Worm (Caenorhabditis elegans) whole organism, early embryonic: ENCODE data around the gene F07B7.12.
"Not testable (repeated sequence)": the region's sequence is repeated elsewhere in the genome, so short reads cannot be mapped to it uniquely, and the experiment has no call there.

Source experiments
- B0310.2 ChIP-seq: sonication (generic microtip); optimal IDR thresholded peaks from 2 replicates; lab custom pipeline; 2016; ENCODE audit warnings: mild to moderate bottlenecking, missing genetic modification characterization, missing compliant biosample characterization
- F13C5.2 ChIP-seq: sonication (generic microtip); optimal IDR thresholded peaks from 2 replicates; lab custom pipeline; 2017; ENCODE audit warnings: mild to moderate bottlenecking, missing genetic modification characterization, inconsistent platforms, missing compliant biosample characterization
- ama-1 ChIP-seq: fragments of 150-350 bp; optimal IDR thresholded peaks from 2 replicates; lab custom pipeline; 2014
- flt-1 ChIP-seq: fragments of 200-800 bp; sonication (Bioruptor generic); IDR thresholded peaks from 2 replicates; pipeline ENCODE4 v1.3.6; 2022; ENCODE audit warnings: missing genetic modification characterization, missing compliant biosample characterization
- hmbx-1 ChIP-seq: sonication (generic microtip); optimal IDR thresholded peaks from 2 replicates; lab custom pipeline; 2016; ENCODE audit warnings: mild to moderate bottlenecking, missing genetic modification characterization, missing compliant biosample characterization
- hnd-1 ChIP-seq: sonication (generic microtip); optimal IDR thresholded peaks from 2 replicates; lab custom pipeline; 2016; ENCODE audit warnings: missing genetic modification characterization, missing compliant biosample characterization
- sea-1 ChIP-seq: fragments of 200-800 bp; sonication (Bioruptor generic); conservative IDR thresholded peaks from 2 replicates; pipeline ENCODE4 v1.3.6; 2022; ENCODE audit warnings: missing genetic modification characterization, missing compliant biosample characterization
- tbx-11 ChIP-seq: fragments of 200-800 bp; sonication (Bioruptor generic); IDR thresholded peaks from 2 replicates; pipeline ENCODE4 v1.3.6; 2022; ENCODE audit warnings: missing genetic modification characterization, missing compliant biosample characterization
- tbx-37 ChIP-seq: fragments of 200-800 bp; sonication (Bioruptor generic); conservative IDR thresholded peaks from 2 replicates; pipeline ENCODE4 v1.3.6; 2022; ENCODE audit warnings: missing genetic modification reagents, missing genetic modification characterization, missing compliant biosample characterization
- tra-4 ChIP-seq: sonication (generic microtip); optimal IDR thresholded peaks from 2 replicates; lab custom pipeline; 2017; ENCODE audit warnings: missing genetic modification characterization, missing compliant biosample characterization

- not testable (repeated sequence) for TF ChIP-seq ama-1 (lab: Kevin White, UChicago); tra-4; sea-1 (GFP tag; lab: Robert Waterston, UW); hnd-1 (tag; lab: Kevin White, UChicago); flt-1 (GFP tag; lab: Robert Waterston, UW); tbx-11 (GFP tag; lab: Robert Waterston, UW); hmbx-1 (tag; lab: Kevin White, UChicago); F13C5.2 (tag; lab: Kevin White, UChicago); tbx-37 (GFP tag; lab: Robert Waterston, UW); B0310.2 (tag; lab: Kevin White, UChicago)
Measured at ce11 chrV:8819855-8820254, 42.0 kb downstream of the F07B7.12 start, which contains the start of gene rpm-1.
